Worm (Caenorhabditis elegans) whole organism, L2 larva: ENCODE measurements around the gene ptp-1.

Experiments used
- ZK546.5 ChIP-seq: sonication (generic microtip); optimal IDR thresholded peaks from 2 replicates; lab custom pipeline; 2017; ENCODE audit warnings: missing biosample characterization, missing genetic modification characterization
- ama-1 ChIP-seq: fragments of 150-350 bp; optimal IDR thresholded peaks from 2 replicates; lab custom pipeline; 2018; ENCODE audit warnings: inconsistent platforms
- lin-11 ChIP-seq: fragments of 150-350 bp; sonication (generic microtip); optimal IDR thresholded peaks from 2 replicates; lab custom pipeline; 2014; ENCODE audit warnings: missing biosample characterization, missing genetic modification characterization, inconsistent platforms, mixed read lengths
- lsy-2 ChIP-seq, 2 experiments: fragments of 150-350 bp in 1 of 2; sonication (generic microtip) in 1 of 2; optimal IDR thresholded peaks; 2 replicates each; lab custom pipeline; 2014 to 2017; ENCODE audit warnings: missing biosample characterization in 2 of 2, missing genetic modification characterization in 2 of 2
- mdl-1 ChIP-seq, 2 experiments: fragments of 150-350 bp in 1 of 2; sonication (generic microtip) in 1 of 2; optimal IDR thresholded peaks; 2 replicates each; lab custom pipeline; 2017; ENCODE audit warnings: missing biosample characterization in 2 of 2, missing genetic modification characterization in 2 of 2
- skn-1 ChIP-seq: sonication (generic microtip); optimal IDR thresholded peaks from 2 replicates; lab custom pipeline; 2017; ENCODE audit warnings: missing biosample characterization, missing genetic modification characterization
- unc-39 ChIP-seq: fragments of 150-350 bp; optimal IDR thresholded peaks from 2 replicates; lab custom pipeline; 2014; ENCODE audit warnings: missing biosample characterization, missing genetic modification characterization
- unc-62 ChIP-seq: fragments of 150-350 bp; optimal IDR thresholded peaks from 2 replicates; lab custom pipeline; 2014; ENCODE audit warnings: missing biosample characterization, missing genetic modification reagents, missing genetic modification characterization
- zag-1 ChIP-seq: fragments of 150-350 bp; optimal IDR thresholded peaks from 2 replicates; lab custom pipeline; 2014; ENCODE audit warnings: missing biosample characterization, missing genetic modification characterization

DNA sequence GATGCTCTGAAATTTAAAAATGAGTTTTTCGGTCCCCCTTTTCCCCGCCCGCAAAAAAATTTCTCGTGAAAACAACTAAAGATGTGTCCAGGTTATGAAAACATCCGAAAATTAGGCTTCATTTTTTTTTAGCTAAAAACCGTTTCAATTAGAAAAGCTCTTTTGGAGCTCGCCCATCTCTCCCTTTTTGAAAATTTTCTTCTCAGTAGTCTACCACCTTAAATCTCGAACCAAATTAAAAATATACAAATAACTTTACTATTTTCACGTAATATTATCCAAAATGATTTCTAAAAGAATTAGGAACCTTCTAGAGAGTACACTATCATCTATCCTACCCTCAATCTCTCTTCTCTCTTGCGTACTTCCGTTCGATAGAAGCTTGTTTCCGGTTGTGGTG is 28.2 kb upstream of the ptp-1 start:
- TF ChIP-seq zag-1 (tag; lab: Kevin White, UChicago) = no peak
- no peak for TF ChIP-seq unc-62 (GFP tag; lab: Kevin White, UChicago)
- TF ChIP-seq lsy-2 (tag; optimal IDR thresholded peaks at IDR 0.05; lab: Kevin White, UChicago) = no peak
- no peak for TF ChIP-seq ZK546.5 (tag; lab: Kevin White, UChicago)
- no peak for TF ChIP-seq lin-11 (tag; lab: Kevin White, UChicago)
- TF ChIP-seq unc-39 = no peak
- TF ChIP-seq ama-1 = no peak
- no peak for TF ChIP-seq mdl-1 (tag; optimal IDR thresholded peaks at IDR 0.05; lab: Kevin White, UChicago)
- TF ChIP-seq skn-1 (tag; lab: Kevin White, UChicago) = no peak
